Worm (Caenorhabditis elegans): ENCODE data around the gene cyp-14A5.

- TF ChIP-seq mdt-29 (GFP tag; IDR thresholded peaks at IDR 0.05) (no peak), lin-13 (GFP tag; optimal IDR thresholded peaks at IDR 0.05) (no peak), hlh-30 (tag; optimal IDR thresholded peaks at IDR 0.05; ENCODE audit: insufficient read depth) (no peak), nhr-77 (tag; optimal IDR thresholded peaks at IDR 0.05) (no peak), nhr-102 (tag; optimal IDR thresholded peaks at IDR 0.05) (no peak), ama-1 (optimal IDR thresholded peaks at IDR 0.05) (no peak), saeg-2 (GFP tag; IDR thresholded peaks at IDR 0.05) (no peak), aha-1 (tag) (no peak), ztf-11 (tag; optimal IDR thresholded peaks at IDR 0.05) (no peak), unc-130 (GFP tag; optimal IDR thresholded peaks at IDR 0.05) (no peak), aly-2 (tag; optimal IDR thresholded peaks at IDR 0.05) (no peak)
These were observed 22.8 kb upstream of the cyp-14A5 start, which contains the start of gene F08F3.1 for ce11 chrV:5445839-5446238.
